Worm (Caenorhabditis elegans): Measurements from ENCODE around the gene sto-1.

Gene sto-1

DNA sequence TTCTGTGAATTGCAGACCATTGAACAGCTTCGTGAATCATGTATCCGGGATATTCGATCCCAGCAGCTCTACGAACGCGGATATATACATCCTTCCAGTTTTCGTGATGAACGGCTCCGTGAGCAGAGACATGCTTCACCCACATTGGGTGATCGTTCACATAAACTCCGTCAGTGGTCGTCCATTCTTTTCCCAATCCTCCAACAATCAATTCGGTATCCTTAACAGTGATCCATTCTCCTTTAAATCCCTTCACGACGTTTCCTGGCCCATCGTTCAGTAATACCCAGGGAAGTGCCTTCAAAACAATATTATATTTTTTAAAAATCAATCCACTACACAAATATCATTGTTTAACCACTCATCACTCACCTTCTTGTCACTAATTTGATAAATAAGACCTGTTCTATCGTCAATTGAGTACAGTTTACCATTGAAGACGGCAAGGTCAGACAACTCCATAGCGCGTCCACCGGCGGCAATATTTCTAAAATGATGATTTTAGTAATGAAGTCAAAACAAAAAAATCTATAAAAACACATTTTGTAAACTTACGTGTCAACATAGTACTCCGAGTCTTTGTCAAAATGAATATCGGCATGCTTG lies 6.2 kb downstream of the sto-1 start (continued):
- TF ChIP-seq nhr-6 (tag; optimal IDR thresholded peaks at IDR 0.05): no peak
- TF ChIP-seq nhr-42 (GFP tag; IDR thresholded peaks at IDR 0.05): no peak
- no peak for TF ChIP-seq Y5F2A.4 (GFP tag; optimal IDR thresholded peaks at IDR 0.05)
- TF ChIP-seq T20F7.1 (GFP tag; optimal IDR thresholded peaks at IDR 0.05): no peak
- TF ChIP-seq cey-2 (tag; optimal IDR thresholded peaks at IDR 0.05; ENCODE audit: borderline replicate concordance, insufficient read depth): no peak
- peak in 1 of 2 experiments; percentile 77 for TF ChIP-seq unc-62 (GFP tag; optimal IDR thresholded peaks at IDR 0.05 in 1 of 2)
- TF ChIP-seq unc-62 (tag; optimal IDR thresholded peaks at IDR 0.05): no peak
- TF ChIP-seq ces-1 (GFP tag; optimal IDR thresholded peaks at IDR 0.05): no peak
- no peak for TF ChIP-seq Y75B8A.6 (GFP tag; IDR thresholded peaks at IDR 0.05)
- no peak for TF ChIP-seq F37D6.2 (tag; optimal IDR thresholded peaks at IDR 0.05)

DNA sequence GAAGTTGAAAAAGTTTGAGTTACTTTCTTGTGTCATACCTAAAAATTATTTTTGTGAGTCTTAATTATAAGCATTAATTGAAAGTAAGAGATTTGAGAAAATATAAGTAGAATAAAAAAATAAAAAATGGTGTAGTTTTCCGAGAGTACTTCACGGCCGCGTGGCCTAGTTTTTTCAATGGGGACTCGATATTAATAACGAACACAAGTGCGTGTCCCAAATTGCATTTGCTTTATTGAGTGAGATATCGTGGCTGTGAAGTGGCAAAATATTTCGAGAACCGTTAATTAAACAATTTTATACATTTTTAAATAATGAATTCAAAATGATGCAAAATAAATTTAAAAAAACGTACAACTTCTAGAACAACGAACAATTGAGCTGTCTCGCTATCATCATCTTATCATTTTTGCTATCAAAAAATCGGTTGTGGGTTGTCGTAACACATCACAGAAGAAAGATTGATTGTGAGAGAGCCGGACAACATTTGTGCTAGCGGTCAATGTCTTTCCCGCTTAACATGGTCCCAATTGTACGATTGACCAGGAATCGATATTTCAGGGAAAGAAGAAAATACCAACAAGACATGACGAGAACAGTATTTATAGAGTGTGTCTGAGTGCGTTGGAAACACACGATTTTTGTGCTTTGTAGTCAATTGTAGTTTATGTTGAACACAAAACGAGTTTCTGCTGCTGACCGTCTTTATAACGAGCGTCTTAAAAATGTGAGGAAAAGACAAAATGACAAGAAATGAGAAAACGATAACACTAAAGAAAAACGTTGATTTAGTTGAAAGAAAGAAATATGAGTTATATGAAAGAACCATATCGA lies 7.3 kb downstream of the sto-1 start, which contains the start of gene apy-1:
Gene apy-1 (minus strand): TSS at position 38 of the 834 bp plus-strand sequence.
- no peak for TF ChIP-seq spr-3 (GFP tag; optimal IDR thresholded peaks at IDR 0.05)
- TF ChIP-seq hlh-11 (tag; optimal IDR thresholded peaks at IDR 0.05): peak; percentile 59
- TF ChIP-seq arid-1 (GFP tag; conservative IDR thresholded peaks at IDR 0.05): no peak
- TF ChIP-seq mxl-3 (GFP tag; optimal IDR thresholded peaks at IDR 0.05): no peak
- TF ChIP-seq F49E8.2 (tag; optimal IDR thresholded peaks at IDR 0.05; ENCODE audit: borderline replicate concordance): no peak
- no peak for TF ChIP-seq mxl-2 (GFP tag; conservative IDR thresholded peaks at IDR 0.05)
- no peak for TF ChIP-seq tra-1 (GFP tag; IDR thresholded peaks at IDR 0.05)
- no peak for TF ChIP-seq F10B5.3 (tag; optimal IDR thresholded peaks at IDR 0.05)
- TF ChIP-seq R02D3.7 (tag; optimal IDR thresholded peaks at IDR 0.05): no peak
- TF ChIP-seq lim-7 (GFP tag; IDR thresholded peaks at IDR 0.05): no peak
- no peak for TF ChIP-seq snpc-4 (tag; optimal IDR thresholded peaks at IDR 0.05)
- no peak for TF ChIP-seq lin-38 (GFP tag; IDR thresholded peaks at IDR 0.05)
- TF ChIP-seq dmd-9 (GFP tag; IDR thresholded peaks at IDR 0.05): no peak
- no peak for TF ChIP-seq spr-1 (tag; optimal IDR thresholded peaks at IDR 0.05)
- TF ChIP-seq Y75B8A.6 (GFP tag; IDR thresholded peaks at IDR 0.05): no peak
- no peak for TF ChIP-seq nhr-111 (GFP tag; optimal IDR thresholded peaks at IDR 0.05)
- TF ChIP-seq lir-3 (tag; optimal IDR thresholded peaks at IDR 0.05): no peak
- TF ChIP-seq ceh-28 (tag; optimal IDR thresholded peaks at IDR 0.05): peak; percentile 26
- TF ChIP-seq egl-27 (tag; optimal IDR thresholded peaks at IDR 0.05): no peak
- TF ChIP-seq ama-1 (optimal IDR thresholded peaks at IDR 0.05): peak; percentile 47
- TF ChIP-seq daf-16 (GFP tag; optimal IDR thresholded peaks at IDR 0.05): no peak
- TF ChIP-seq daf-16 (tag; optimal IDR thresholded peaks at IDR 0.05): peak; percentile 38
- no peak for TF ChIP-seq F37D6.2 (tag; optimal IDR thresholded peaks at IDR 0.05)
- peak in 1 of 2 experiments; percentile 35 for TF ChIP-seq hif-1 (tag; optimal IDR thresholded peaks at IDR 0.05)
- no peak for TF ChIP-seq D1046.2 (GFP tag; IDR thresholded peaks at IDR 0.05)
- no peak for TF ChIP-seq daf-8 (GFP tag; IDR thresholded peaks at IDR 0.05)
- TF ChIP-seq nhr-25 (tag; optimal IDR thresholded peaks at IDR 0.05; ENCODE audit: borderline replicate concordance, insufficient read depth): no peak
- TF ChIP-seq lin-13 (GFP tag; optimal IDR thresholded peaks at IDR 0.05): no peak
- no peak for TF ChIP-seq ztf-7 (tag; optimal IDR thresholded peaks at IDR 0.05)
- no peak for TF ChIP-seq gei-8 (GFP tag; optimal IDR thresholded peaks at IDR 0.05)
- no peak for TF ChIP-seq nhr-11 (tag; optimal IDR thresholded peaks at IDR 0.05)
- TF ChIP-seq snpc-1.2 (GFP tag; IDR thresholded peaks at IDR 0.05): no peak
- TF ChIP-seq nhr-6 (tag; optimal IDR thresholded peaks at IDR 0.05): no peak
- peak; percentile 100 for TF ChIP-seq nhr-28 (tag; optimal IDR thresholded peaks at IDR 0.05)
- no peak for TF ChIP-seq madf-9 (GFP tag; conservative IDR thresholded peaks at IDR 0.05)
- TF ChIP-seq lin-39 (tag; optimal IDR thresholded peaks at IDR 0.05): no peak
- TF ChIP-seq ceh-32 (tag; optimal IDR thresholded peaks at IDR 0.05; ENCODE audit: poor library complexity): no peak
- no peak for TF ChIP-seq attf-4 (tag; optimal IDR thresholded peaks at IDR 0.05)
- no peak for TF ChIP-seq daf-12 (tag; optimal IDR thresholded peaks at IDR 0.05)
- peak; percentile 35 for TF ChIP-seq duxl-1 (tag; optimal IDR thresholded peaks at IDR 0.05; ENCODE audit: poor library complexity)

All from whole organism, L4 larva.